Fruit fly (Drosophila melanogaster): Measurements from ENCODE around the gene Ugt36A1.

Ugt36A1 gene

DNA sequence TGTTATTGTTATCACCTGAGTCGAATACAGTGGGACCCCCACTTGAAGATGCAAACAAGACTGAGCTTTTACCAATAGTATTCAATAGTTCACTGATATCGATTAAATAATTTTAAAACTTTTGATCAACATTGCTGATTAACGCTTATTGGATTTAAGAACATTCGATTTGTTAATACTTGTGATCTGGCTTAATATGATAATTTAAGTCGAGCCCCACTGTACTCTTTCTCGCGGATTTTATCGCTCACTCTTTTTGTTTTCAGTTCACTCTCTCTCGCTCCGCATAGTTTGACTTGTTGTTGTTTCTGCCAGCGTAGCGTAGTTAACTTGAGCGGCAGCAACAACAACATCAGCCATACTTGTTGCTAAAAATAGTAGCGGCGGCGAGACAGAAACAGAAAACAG is 36.8 kb downstream of the Ugt36A1 start:
- TF ChIP-seq mld (GFP tag; IDR thresholded peaks at IDR 0.05; ENCODE audit: partially characterized antibody) (no peak), CG16779 (GFP tag; IDR thresholded peaks at IDR 0.05) (peak; percentile 97), ara (GFP tag; IDR thresholded peaks at IDR 0.05) (peak; percentile 97), disco-r (GFP tag; optimal IDR thresholded peaks at IDR 0.05) (peak; percentile 97), H15 (GFP tag; IDR thresholded peaks at IDR 0.05) (peak; percentile 96), CG11456 (GFP tag; IDR thresholded peaks at IDR 0.05) (peak; percentile 97), pb (GFP tag; optimal IDR thresholded peaks at IDR 0.05) (peak; percentile 97), CG31388 (GFP tag; optimal IDR thresholded peaks at IDR 0.05) (peak; percentile 94), gro (GFP tag; optimal IDR thresholded peaks at IDR 0.05) (peak; percentile 98), CG14710 (tag; optimal IDR thresholded peaks at IDR 0.05) (peak; percentile 97), maf-S (GFP tag; optimal IDR thresholded peaks at IDR 0.05) (peak; percentile 96), CG4707 (GFP tag; optimal IDR thresholded peaks at IDR 0.05) (peak; percentile 98), CG6254 (GFP tag; optimal IDR thresholded peaks at IDR 0.05) (peak; percentile 96), Ravus (GFP tag; IDR thresholded peaks at IDR 0.05) (peak; percentile 94), chif (GFP tag; optimal IDR thresholded peaks at IDR 0.05) (peak; percentile 97 to 98), Nf-YC (tag; optimal IDR thresholded peaks at IDR 0.05) (peak; percentile 92), CG3281 (GFP tag; optimal IDR thresholded peaks at IDR 0.05) (peak; percentile 99), Bgb (GFP tag; IDR thresholded peaks at IDR 0.05; ENCODE audit: partially characterized antibody) (no peak), sob (GFP tag; IDR thresholded peaks at IDR 0.05) (peak; percentile 98), Ada2b (GFP tag; IDR thresholded peaks at IDR 0.05) (peak; percentile 98), crc (GFP tag; optimal IDR thresholded peaks at IDR 0.05) (peak; percentile 98), bcd (GFP tag; optimal IDR thresholded peaks at IDR 0.05) (peak; percentile 98), CG2889 (GFP tag; IDR thresholded peaks at IDR 0.05) (peak; percentile 95), CG3847 (GFP tag; IDR thresholded peaks at IDR 0.05) (peak; percentile 98), H2.0 (GFP tag; IDR thresholded peaks at IDR 0.05) (peak; percentile 97), vnd (GFP tag; IDR thresholded peaks at IDR 0.05; ENCODE audit: partially characterized antibody) (no peak), exex (tag; optimal IDR thresholded peaks at IDR 0.05) (peak; percentile 93), cad (GFP tag; optimal IDR thresholded peaks at IDR 0.05) (no peak), CG18262 (tag; optimal IDR thresholded peaks at IDR 0.05) (peak; percentile 98), lab (GFP tag; optimal IDR thresholded peaks at IDR 0.05) (peak; percentile 99), CG10565 (GFP tag; optimal IDR thresholded peaks at IDR 0.05) (peak; percentile 88), knrl (GFP tag; IDR thresholded peaks at IDR 0.05; ENCODE audit: partially characterized antibody) (no peak), jumu (GFP tag; optimal IDR thresholded peaks at IDR 0.05) (peak; percentile 98), Med (GFP tag) (peak; percentile 100), Sry-δ (GFP tag; optimal IDR thresholded peaks at IDR 0.05) (peak; percentile 76), yki (optimal IDR thresholded peaks at IDR 0.05) (peak; percentile 30), CG18764 (GFP tag; optimal IDR thresholded peaks at IDR 0.05) (peak; percentile 96), Ssrp (tag; optimal IDR thresholded peaks at IDR 0.05) (peak; percentile 98), CG13424 (tag; optimal IDR thresholded peaks at IDR 0.05) (peak; percentile 99), CG6272 (GFP tag; IDR thresholded peaks at IDR 0.05) (peak; percentile 96), sc (optimal IDR thresholded peaks at IDR 0.05) (no peak), sc (GFP tag; optimal IDR thresholded peaks at IDR 0.05) (peak; percentile 98), Nf-YB (GFP tag; optimal IDR thresholded peaks at IDR 0.05) (peak; percentile 89), Jarid2 (GFP tag; optimal IDR thresholded peaks at IDR 0.05) (peak; percentile 88), Scr (GFP tag; IDR thresholded peaks at IDR 0.05; ENCODE audit: partially characterized antibody) (no peak), chinmo (GFP tag; IDR thresholded peaks at IDR 0.05; ENCODE audit: partially characterized antibody) (peak; percentile 74; the same call in 1 of the 4 replicates), Lhr (GFP tag; optimal IDR thresholded peaks at IDR 0.05) (peak; percentile 93), CG7963 (GFP tag; IDR thresholded peaks at IDR 0.05; ENCODE audit: partially characterized antibody) (no peak), Sox100B (GFP tag; optimal IDR thresholded peaks at IDR 0.05) (peak; percentile 98), Xbp1 (GFP tag; optimal IDR thresholded peaks at IDR 0.05) (peak; percentile 99), Gug (GFP tag; IDR thresholded peaks at IDR 0.05) (peak; percentile 97)
